Fruit fly (Drosophila melanogaster) whole organism, embryonic: Measurements from ENCODE around the gene Hecw.

Experiments
- CG10959 ChIP-seq: fragments of 200-800 bp; sonication (Bioruptor generic); IDR thresholded peaks from 2 replicates; pipeline ENCODE4 v1.3.6; 2022; ENCODE audit warnings: missing biosample characterization, missing genetic modification characterization
- CG11085 ChIP-seq: fragments of 200-800 bp; sonication (Bioruptor generic); IDR thresholded peaks from 2 replicates; pipeline ENCODE4 v1.3.6; 2022; ENCODE audit warnings: missing biosample characterization, missing genetic modification characterization
- CG12219 ChIP-seq: fragments of 200-800 bp; sonication (Bioruptor generic); optimal IDR thresholded peaks from 3 replicates; lab custom pipeline; 2018; ENCODE audit warnings: missing biosample characterization, mild to moderate bottlenecking, missing genetic modification characterization
- CG13424 ChIP-seq: fragments of 200-800 bp; sonication (Bioruptor generic); optimal IDR thresholded peaks from 2 replicates; lab custom pipeline; 2019; ENCODE audit warnings: missing biosample characterization, mild to moderate bottlenecking, missing genetic modification characterization, moderate library complexity
- CG15269 ChIP-seq: fragments of 200-800 bp; sonication (Bioruptor generic); optimal IDR thresholded peaks from 2 replicates; lab custom pipeline; 2018; ENCODE audit warnings: missing biosample characterization, mild to moderate bottlenecking, missing genetic modification characterization, moderate library complexity
- CG15479 ChIP-seq: fragments of 200-800 bp; sonication (Bioruptor generic); optimal IDR thresholded peaks from 3 replicates; lab custom pipeline; 2019; ENCODE audit warnings: missing biosample characterization, mild to moderate bottlenecking, missing genetic modification characterization, moderate library complexity
- CG17802 ChIP-seq: fragments of 200-800 bp; sonication (Bioruptor generic); optimal IDR thresholded peaks from 2 replicates; lab custom pipeline; 2018; ENCODE audit warnings: missing biosample characterization, mild to moderate bottlenecking, missing genetic modification characterization, moderate library complexity
- CG1792 ChIP-seq: fragments of 200-800 bp; sonication (Bioruptor generic); optimal IDR thresholded peaks from 2 replicates; lab custom pipeline; 2016; ENCODE audit warnings: missing biosample characterization, missing genetic modification characterization
- CG2116 ChIP-seq: fragments of 200-800 bp; sonication (Bioruptor generic); optimal IDR thresholded peaks from 3 replicates; lab custom pipeline; 2018; ENCODE audit warnings: missing biosample characterization, mild to moderate bottlenecking, missing genetic modification characterization
- CG2712 ChIP-seq: fragments of 200-800 bp; optimal IDR thresholded peaks from 3 replicates; lab custom pipeline; 2019; ENCODE audit warnings: missing biosample characterization, mild to moderate bottlenecking, missing genetic modification characterization, moderate library complexity
- CG2875 ChIP-seq: fragments of 200-800 bp; sonication (Bioruptor generic); optimal IDR thresholded peaks from 2 replicates; lab custom pipeline; 2017; ENCODE audit warnings: missing biosample characterization, mild to moderate bottlenecking, missing genetic modification characterization, missing genetic modification reagents
- CG2889 ChIP-seq: fragments of 200-800 bp; sonication (Bioruptor generic); IDR thresholded peaks from 3 replicates; pipeline ENCODE4 v1.3.6; 2022; ENCODE audit warnings: missing biosample characterization, missing genetic modification characterization
- CG30403 ChIP-seq: fragments of 200-800 bp; sonication (Bioruptor generic); optimal IDR thresholded peaks from 3 replicates; lab custom pipeline; 2016; ENCODE audit warnings: missing biosample characterization, missing genetic modification characterization
- CG32767 ChIP-seq: fragments of 200-800 bp; sonication (Bioruptor generic); IDR thresholded peaks from 2 replicates; pipeline ENCODE4 v1.3.6; 2022; ENCODE audit warnings: missing biosample characterization, missing genetic modification characterization
- CG3407 ChIP-seq: fragments of 200-800 bp; sonication (Bioruptor generic); optimal IDR thresholded peaks from 2 replicates; lab custom pipeline; 2018; ENCODE audit warnings: missing biosample characterization, mild to moderate bottlenecking, missing genetic modification characterization
- CG7372 ChIP-seq: fragments of 200-800 bp; sonication (Bioruptor generic); IDR thresholded peaks from 2 replicates; pipeline ENCODE4 v1.3.6; 2022; ENCODE audit warnings: missing biosample characterization, missing genetic modification characterization
- CG8089 ChIP-seq: fragments of 200-800 bp; sonication (Bioruptor generic); optimal IDR thresholded peaks from 3 replicates; lab custom pipeline; 2016; ENCODE audit warnings: missing biosample characterization, missing genetic modification characterization
- CG8924 ChIP-seq: fragments of 200-800 bp; optimal IDR thresholded peaks from 3 replicates; lab custom pipeline; 2019; ENCODE audit warnings: missing biosample characterization, mild to moderate bottlenecking, missing genetic modification characterization, moderate library complexity
- Dek ChIP-seq: fragments of 200-800 bp; sonication (Bioruptor generic); optimal IDR thresholded peaks from 3 replicates; lab custom pipeline; 2019; ENCODE audit warnings: missing biosample characterization, mild to moderate bottlenecking, missing genetic modification characterization, moderate library complexity
- ERR ChIP-seq: fragments of 200-800 bp; sonication (Bioruptor generic); optimal IDR thresholded peaks from 2 replicates; lab custom pipeline; 2016; ENCODE audit warnings: missing biosample characterization, missing genetic modification characterization
- Fer1 ChIP-seq: fragments of 200-800 bp; sonication (Bioruptor generic); optimal IDR thresholded peaks from 2 replicates; lab custom pipeline; 2017; ENCODE audit warnings: missing biosample characterization, mild to moderate bottlenecking, missing genetic modification characterization
- HLH3B ChIP-seq: fragments of 200-800 bp; sonication (Bioruptor generic); IDR thresholded peaks from 2 replicates; pipeline ENCODE4 v1.3.6; 2022; ENCODE audit warnings: missing biosample characterization, missing genetic modification characterization
- HmgZ ChIP-seq: fragments of 200-800 bp; sonication (Bioruptor generic); optimal IDR thresholded peaks from 2 replicates; lab custom pipeline; 2018; ENCODE audit warnings: missing biosample characterization, mild to moderate bottlenecking, missing genetic modification characterization
- Hr51 ChIP-seq, 2 experiments: fragments of 200-800 bp; sonication (Bioruptor generic); optimal IDR thresholded peaks; 2 replicates in 1 of 2; 3 replicates in 1 of 2; lab custom pipeline; 2016 to 2018; ENCODE audit warnings: missing biosample characterization in 2 of 2, missing genetic modification characterization in 2 of 2, mild to moderate bottlenecking in 1 of 2, moderate library complexity in 1 of 2
- MTF-1 ChIP-seq: fragments of 200-800 bp; sonication (Bioruptor generic); optimal IDR thresholded peaks from 2 replicates; lab custom pipeline; 2018; ENCODE audit warnings: missing biosample characterization, mild to moderate bottlenecking, missing genetic modification characterization, borderline replicate concordance
- Nf-YB ChIP-seq: fragments of 200-800 bp; sonication (Bioruptor generic); optimal IDR thresholded peaks from 3 replicates; lab custom pipeline; 2019; ENCODE audit warnings: missing biosample characterization, mild to moderate bottlenecking, missing genetic modification characterization, moderate library complexity
- Optix ChIP-seq: fragments of 200-800 bp; sonication (Bioruptor generic); IDR thresholded peaks from 3 replicates; pipeline ENCODE4 v1.3.6; 2022; ENCODE audit warnings: missing biosample characterization, missing genetic modification characterization
- Spps ChIP-seq: fragments of 200-800 bp; sonication (Bioruptor generic); optimal IDR thresholded peaks from 2 replicates; lab custom pipeline; 2018; ENCODE audit warnings: missing biosample characterization, mild to moderate bottlenecking, missing genetic modification characterization
- Trl ChIP-seq, 3 experiments: fragments of >200 bp in 2 of 3; fragments of 200-800 bp in 1 of 3; sonication (Bioruptor generic) in 1 of 3; optimal IDR thresholded peaks; 2 replicates in 1 of 3; 3 replicates in 2 of 3; lab custom pipeline; 2016 to 2017; ENCODE audit warnings: missing biosample characterization in 1 of 3, missing genetic modification characterization in 1 of 3
- ara ChIP-seq: fragments of 200-800 bp; sonication (Bioruptor generic); IDR thresholded peaks from 2 replicates; pipeline ENCODE4 v1.3.6; 2022; ENCODE audit warnings: missing biosample characterization, missing genetic modification characterization
- bab2 ChIP-seq: fragments of 200-800 bp; sonication (Bioruptor generic); optimal IDR thresholded peaks from 2 replicates; lab custom pipeline; 2016; ENCODE audit warnings: missing biosample characterization, missing genetic modification characterization
- ci ChIP-seq: fragments of 200-800 bp; sonication (Bioruptor generic); IDR thresholded peaks from 3 replicates; pipeline ENCODE4 v1.3.6; 2022; ENCODE audit warnings: missing biosample characterization, missing genetic modification characterization
- cwo ChIP-seq: fragments of 200-800 bp; sonication (Bioruptor generic); optimal IDR thresholded peaks from 3 replicates; lab custom pipeline; 2017; ENCODE audit warnings: missing biosample characterization, missing genetic modification characterization, mild to moderate bottlenecking, moderate library complexity, missing genetic modification reagents
- ewg ChIP-seq: fragments of 200-800 bp; sonication (Bioruptor generic); optimal IDR thresholded peaks from 3 replicates; lab custom pipeline; 2017; ENCODE audit warnings: mild to moderate bottlenecking, missing biosample characterization, missing genetic modification reagents, missing genetic modification characterization
- fd3F ChIP-seq: fragments of 200-800 bp; sonication (Bioruptor generic); optimal IDR thresholded peaks from 2 replicates; lab custom pipeline; 2018; ENCODE audit warnings: missing biosample characterization, mild to moderate bottlenecking, missing genetic modification characterization, moderate library complexity
- fd96Cb ChIP-seq: fragments of 200-800 bp; sonication (Bioruptor generic); optimal IDR thresholded peaks from 2 replicates; lab custom pipeline; 2018; ENCODE audit warnings: missing biosample characterization, mild to moderate bottlenecking, missing genetic modification characterization, moderate library complexity
- gsb ChIP-seq: fragments of 200-800 bp; sonication (Bioruptor generic); IDR thresholded peaks from 2 replicates; pipeline ENCODE4 v1.3.6; 2022; ENCODE audit warnings: missing biosample characterization, missing genetic modification characterization
- mam ChIP-seq: fragments of 200-800 bp; sonication (Bioruptor generic); optimal IDR thresholded peaks from 3 replicates; lab custom pipeline; 2016; ENCODE audit warnings: missing biosample characterization, missing genetic modification characterization
- otp ChIP-seq: fragments of 200-800 bp; sonication (Bioruptor generic); IDR thresholded peaks from 3 replicates; pipeline ENCODE4, ENCODE4 v1.3.6; 2022; ENCODE audit warnings: missing biosample characterization, missing genetic modification characterization
- pros ChIP-seq: fragments of 200-800 bp; sonication (Bioruptor generic); optimal IDR thresholded peaks from 3 replicates; lab custom pipeline; 2019; ENCODE audit warnings: missing biosample characterization, mild to moderate bottlenecking, missing genetic modification characterization, moderate library complexity
- repo ChIP-seq: fragments of 200-800 bp; sonication (Bioruptor generic); optimal IDR thresholded peaks from 2 replicates; lab custom pipeline; 2016; ENCODE audit warnings: missing biosample characterization, missing genetic modification characterization
- row ChIP-seq: fragments of 200-800 bp; sonication (Bioruptor generic); IDR thresholded peaks from 3 replicates; pipeline ENCODE4 v1.3.6; 2022; ENCODE audit warnings: missing biosample characterization, missing genetic modification characterization
- sens ChIP-seq: fragments of 200-800 bp; sonication (Bioruptor generic); peaks from one replicate; lab custom pipeline; 2016; ENCODE audit warnings: missing biosample characterization, missing genetic modification characterization
- shn ChIP-seq: fragments of 200-800 bp; sonication (Bioruptor generic); optimal IDR thresholded peaks from 3 replicates; lab custom pipeline; 2016; ENCODE audit warnings: missing biosample characterization, missing genetic modification characterization
- sisA ChIP-seq: fragments of 200-800 bp; sonication (Bioruptor generic); IDR thresholded peaks from 2 replicates; pipeline ENCODE4 v1.3.6; 2022; ENCODE audit warnings: missing biosample characterization, missing genetic modification characterization
- slbo ChIP-seq: fragments of 200-800 bp; sonication (Bioruptor generic); IDR thresholded peaks from 2 replicates; pipeline ENCODE4 v1.3.6; 2022; ENCODE audit warnings: missing biosample characterization, missing genetic modification characterization
- slou ChIP-seq: fragments of 200-800 bp; sonication (Bioruptor generic); optimal IDR thresholded peaks from 3 replicates; lab custom pipeline; 2016; ENCODE audit warnings: missing biosample characterization, missing genetic modification characterization
- stc ChIP-seq: fragments of 200-800 bp; sonication (Bioruptor generic); IDR thresholded peaks from 2 replicates; pipeline ENCODE4 v1.3.6; 2022; ENCODE audit warnings: missing biosample characterization, missing genetic modification characterization
- tx ChIP-seq: fragments of 200-800 bp; sonication (Bioruptor generic); optimal IDR thresholded peaks from 2 replicates; lab custom pipeline; 2016; ENCODE audit warnings: missing biosample characterization, missing genetic modification characterization
- wor ChIP-seq: fragments of 200-800 bp; sonication (Bioruptor generic); IDR thresholded peaks from 2 replicates; pipeline ENCODE4 v1.3.6; 2022; ENCODE audit warnings: missing biosample characterization, missing genetic modification characterization

Gene Hecw

dm6 chrX:9664426-9664825, 55.7 kb downstream of the Hecw start:
- TF ChIP-seq stc = peak; percentile 55
- peak; percentile 5 for TF ChIP-seq mam
- TF ChIP-seq bab2 (GFP tag; lab: Kevin White, UChicago) = no peak
- TF ChIP-seq CG2875 (GFP tag; lab: Kevin White, UChicago) = peak; percentile 44
- TF ChIP-seq Spps = peak; percentile 6
- TF ChIP-seq CG12219 (GFP tag; lab: Kevin White, UChicago) = peak; percentile 66
- TF ChIP-seq CG15479 = no peak
- peak; percentile 51 for TF ChIP-seq CG13424 (tag; lab: Kevin White, UChicago)
- peak; percentile 6 for TF ChIP-seq CG3407 (GFP tag; lab: Kevin White, UChicago)
- TF ChIP-seq CG7372 (GFP tag; lab: Robert Waterston, UW) = no peak
- TF ChIP-seq Fer1 (GFP tag; lab: Kevin White, UChicago) = peak; percentile 59
- peak; percentile 15 for TF ChIP-seq CG17802 (tag; lab: Kevin White, UChicago)
- peak; percentile 36 for TF ChIP-seq Dek (tag; lab: Kevin White, UChicago)
- TF ChIP-seq otp (GFP tag; lab: Robert Waterston, UW) = peak; percentile 42; the same call in 1 of the 3 replicates
- TF ChIP-seq CG8089 (GFP tag; lab: Kevin White, UChicago) = peak; percentile 25
- 0 out of 2 replicates have a peak, but pooled peaks have one; percentile 39 for TF ChIP-seq HLH3B (GFP tag; lab: Robert Waterston, UW)
- peak in 1 of 2 experiments; percentile 70 for TF ChIP-seq Hr51 (GFP tag; optimal IDR thresholded peaks at IDR 0.05; lab: Kevin White, UChicago)
- TF ChIP-seq tx (GFP tag; lab: Kevin White, UChicago) = peak; percentile 20
- TF ChIP-seq cwo = peak; percentile 25
- TF ChIP-seq CG2889 (GFP tag; lab: Robert Waterston, UW) = 0 out of 3 replicates have a peak, but pooled peaks have one; percentile 25
- peak; percentile 38 for TF ChIP-seq Nf-YB (GFP tag; lab: Kevin White, UChicago)
- TF ChIP-seq sisA = peak; percentile 43; the same call in 1 of the 2 replicates
- no peak for TF ChIP-seq CG2116
- TF ChIP-seq slbo (GFP tag; lab: Robert Waterston, UW) = peak; percentile 49
- 0 out of 3 replicates have a peak, but pooled peaks have one; percentile 14 for TF ChIP-seq Optix (GFP tag; lab: Robert Waterston, UW)
- TF ChIP-seq CG32767 = peak; percentile 33; the same call in 1 of the 2 replicates
- TF ChIP-seq fd96Cb (tag; lab: Kevin White, UChicago) = peak; percentile 41
- peak; percentile 14 for TF ChIP-seq fd3F (GFP tag; lab: Kevin White, UChicago)
- TF ChIP-seq CG30403 (GFP tag; lab: Kevin White, UChicago) = peak; percentile 16
- peak; percentile 40 for TF ChIP-seq ERR (GFP tag; lab: Kevin White, UChicago)
- peak; percentile 25 for TF ChIP-seq HmgZ (tag; lab: Kevin White, UChicago)
- peak; percentile 30; the same call in 1 of the 2 replicates for TF ChIP-seq wor
- 0 out of 2 replicates have a peak, but pooled peaks have one; percentile 24 for TF ChIP-seq CG11085 (GFP tag; lab: Robert Waterston, UW)
- peak; percentile 67 for TF ChIP-seq CG15269 (tag; lab: Kevin White, UChicago)
- TF ChIP-seq slou (GFP tag; lab: Kevin White, UChicago) = no peak
- no peak for TF ChIP-seq gsb (GFP tag; lab: Robert Waterston, UW)
- peak; percentile 68 for TF ChIP-seq CG8924
- TF ChIP-seq pros (GFP tag; lab: Kevin White, UChicago) = no peak
- TF ChIP-seq Trl (optimal IDR thresholded peaks at IDR 0.05; lab: Kevin White, UChicago) = no peak
- TF ChIP-seq Trl (GFP tag; optimal IDR thresholded peaks at IDR 0.05; lab: Kevin White, UChicago) = no peak
- TF ChIP-seq shn (GFP tag; lab: Kevin White, UChicago) = peak; percentile 14
- TF ChIP-seq ci (GFP tag; lab: Robert Waterston, UW) = peak; percentile 81
- TF ChIP-seq repo (GFP tag; lab: Kevin White, UChicago) = peak; percentile 22
- TF ChIP-seq CG10959 (GFP tag; lab: Robert Waterston, UW) = no peak
- peak; percentile 27 for TF ChIP-seq CG1792
- TF ChIP-seq sens (GFP tag; lab: Kevin White, UChicago) = peak; percentile 82
- peak; percentile 37 for TF ChIP-seq ewg (GFP tag; lab: Kevin White, UChicago)
- peak; percentile 63 for TF ChIP-seq CG2712 (tag; lab: Kevin White, UChicago)
- TF ChIP-seq row (GFP tag; lab: Robert Waterston, UW) = peak; percentile 66
- 0 out of 2 replicates have a peak, but pooled peaks have one; percentile 17 for TF ChIP-seq ara (GFP tag; lab: Robert Waterston, UW)
- TF ChIP-seq MTF-1 (GFP tag; lab: Kevin White, UChicago) = peak; percentile 15
